In the genomic region with DNA sequence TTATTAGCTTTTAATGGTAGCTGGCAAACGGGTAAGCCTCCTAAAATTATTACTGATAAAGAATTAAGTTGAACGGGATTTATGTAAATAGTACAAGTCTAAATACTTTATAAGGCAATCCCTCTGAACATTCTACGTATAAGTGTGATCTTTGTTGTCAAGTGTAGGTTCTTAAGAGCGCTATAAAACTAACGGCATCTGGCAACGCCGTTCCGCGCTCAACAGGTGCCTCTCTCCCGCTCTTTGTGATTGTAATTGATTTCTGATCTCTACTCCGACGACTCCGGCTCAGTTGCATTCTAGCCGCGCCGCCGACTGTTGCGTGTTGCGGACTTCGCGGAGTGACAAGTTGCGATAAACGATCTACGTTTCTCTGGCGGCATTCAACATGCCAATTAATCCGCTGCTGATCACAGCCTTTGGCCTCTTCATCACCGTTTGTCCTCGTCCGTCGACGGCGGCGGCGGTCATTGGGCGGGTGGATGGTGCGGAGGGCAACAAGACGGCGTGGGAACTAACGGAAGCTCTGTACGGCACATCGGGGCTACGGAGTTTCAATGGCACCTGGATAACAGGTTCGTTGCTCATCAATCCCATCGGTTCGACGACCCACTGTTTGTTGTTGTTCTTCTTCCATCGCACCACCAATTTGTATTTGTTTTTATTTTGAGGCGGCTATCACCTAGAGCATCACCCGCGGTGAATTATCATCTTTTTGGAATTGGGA, we compare ENCODE assay signal across 3 fruit fly cellular contexts.
TF ChIP-seq lines count a peak whose summit lies in the region.

A gene (plus strand): TSS at position 305 of the 727 bp plus-strand sequence.

TF ChIP-seq in whole organism, adult, 20 proteins besides CTCF, POLR2A, EP300 and RAD21 (continued from another document):
- peak; percentile 11 for TF ChIP-seq Hr96 (GFP tag; optimal IDR thresholded peaks at IDR 0.05; lab: Kevin White, UChicago)
- TF ChIP-seq ovo (GFP tag; optimal IDR thresholded peaks at IDR 0.05; lab: Kevin White, UChicago), result no peak
- TF ChIP-seq kay (GFP tag; lab: Kevin White, UChicago; ENCODE audit: borderline replicate concordance), result no peak
- no peak for TF ChIP-seq cic (GFP tag; optimal IDR thresholded peaks at IDR 0.05; lab: Kevin White, UChicago)

TF ChIP-seq in whole organism, embryonic, 481 proteins besides CTCF, POLR2A, EP300 and RAD21 (continued from another document and continues in another):
- TF ChIP-seq CG30431 (GFP tag; optimal IDR thresholded peaks at IDR 0.05; lab: Kevin White, UChicago) (no peak), stwl (tag; optimal IDR thresholded peaks at IDR 0.05; lab: Kevin White, UChicago) (peak; percentile 24), tx (GFP tag; optimal IDR thresholded peaks at IDR 0.05; lab: Kevin White, UChicago) (no peak), ash1 (GFP tag; optimal IDR thresholded peaks at IDR 0.05; lab: Kevin White, UChicago) (no peak), Hmr (GFP tag; optimal IDR thresholded peaks at IDR 0.05; lab: Kevin White, UChicago) (no peak), gem (tag; optimal IDR thresholded peaks at IDR 0.05; lab: Kevin White, UChicago) (no peak), Med (GFP tag; lab: Kevin White, UChicago) (peak; percentile 73), CG17612 (GFP tag; IDR thresholded peaks at IDR 0.05; lab: Robert Waterston, UW) (no peak), CG3281 (GFP tag; optimal IDR thresholded peaks at IDR 0.05; lab: Kevin White, UChicago) (no peak), sima (GFP tag; optimal IDR thresholded peaks at IDR 0.05; lab: Kevin White, UChicago) (no peak), YL-1 (GFP tag; optimal IDR thresholded peaks at IDR 0.05; lab: Kevin White, UChicago) (no peak), Dp (GFP tag; optimal IDR thresholded peaks at IDR 0.05; lab: Kevin White, UChicago) (no peak), D (optimal IDR thresholded peaks at IDR 0.05; lab: Kevin White, UChicago) (no peak), D (GFP tag; optimal IDR thresholded peaks at IDR 0.05; lab: Kevin White, UChicago) (no peak), CG13424 (tag; optimal IDR thresholded peaks at IDR 0.05; lab: Kevin White, UChicago) (peak; percentile 3), CG34422 (GFP tag; IDR thresholded peaks at IDR 0.05; lab: Robert Waterston, UW) (no peak), CG2202 (tag; optimal IDR thresholded peaks at IDR 0.05; lab: Kevin White, UChicago) (no peak), CG15601 (tag; optimal IDR thresholded peaks at IDR 0.05; lab: Kevin White, UChicago) (no peak), CG5245 (GFP tag; optimal IDR thresholded peaks at IDR 0.05; lab: Kevin White, UChicago) (no peak), nmo (GFP tag; optimal IDR thresholded peaks at IDR 0.05; lab: Kevin White, UChicago) (no peak), CG9437 (GFP tag; optimal IDR thresholded peaks at IDR 0.05; lab: Kevin White, UChicago) (no peak), Mad (GFP tag; optimal IDR thresholded peaks at IDR 0.05; lab: Kevin White, UChicago) (no peak), CG32767 (GFP tag; IDR thresholded peaks at IDR 0.05; lab: Robert Waterston, UW) (no peak), Ets97D (GFP tag; optimal IDR thresholded peaks at IDR 0.05; lab: Kevin White, UChicago) (no peak), CG11504 (tag; optimal IDR thresholded peaks at IDR 0.05; lab: Kevin White, UChicago) (no peak), CG13296 (GFP tag; optimal IDR thresholded peaks at IDR 0.05; lab: Kevin White, UChicago) (no peak), dmrt11E (tag; optimal IDR thresholded peaks at IDR 0.05; lab: Kevin White, UChicago) (no peak), pfk (GFP tag; optimal IDR thresholded peaks at IDR 0.05; lab: Kevin White, UChicago) (no peak), CG14441 (GFP tag; IDR thresholded peaks at IDR 0.05; lab: Robert Waterston, UW) (no peak), Sox102F (GFP tag; optimal IDR thresholded peaks at IDR 0.05; lab: Kevin White, UChicago) (no peak), CG6689 (GFP tag; IDR thresholded peaks at IDR 0.05; lab: Robert Waterston, UW) (no peak), CG17186 (GFP tag; optimal IDR thresholded peaks at IDR 0.05; lab: Kevin White, UChicago) (no peak), CG16779 (GFP tag; IDR thresholded peaks at IDR 0.05; lab: Robert Waterston, UW) (no peak), Gug (GFP tag; IDR thresholded peaks at IDR 0.05; lab: Robert Waterston, UW) (no peak), Ssrp (tag; optimal IDR thresholded peaks at IDR 0.05; lab: Kevin White, UChicago) (no peak), wek (GFP tag; optimal IDR thresholded peaks at IDR 0.05; lab: Kevin White, UChicago) (no peak), CG12104 (GFP tag; optimal IDR thresholded peaks at IDR 0.05; lab: Kevin White, UChicago) (no peak), CG11085 (GFP tag; IDR thresholded peaks at IDR 0.05; lab: Robert Waterston, UW) (no peak), Fer1 (GFP tag; optimal IDR thresholded peaks at IDR 0.05; lab: Kevin White, UChicago) (no peak), grau (tag; optimal IDR thresholded peaks at IDR 0.05; lab: Kevin White, UChicago) (no peak), CG4424 (GFP tag; optimal IDR thresholded peaks at IDR 0.05; lab: Kevin White, UChicago) (peak; percentile 4), ci (GFP tag; IDR thresholded peaks at IDR 0.05; lab: Robert Waterston, UW) (peak; percentile 39; the same call in 2 of the 3 replicates), Neu2 (GFP tag; optimal IDR thresholded peaks at IDR 0.05; lab: Kevin White, UChicago; ENCODE audit: borderline replicate concordance) (no peak), BEAF-32 (GFP tag; optimal IDR thresholded peaks at IDR 0.05; lab: Kevin White, UChicago) (no peak), Eip74EF (GFP tag; optimal IDR thresholded peaks at IDR 0.05; lab: Kevin White, UChicago) (no peak), Hand (GFP tag; optimal IDR thresholded peaks at IDR 0.05; lab: Kevin White, UChicago) (no peak), Dip3 (GFP tag; optimal IDR thresholded peaks at IDR 0.05; lab: Kevin White, UChicago) (no peak), CG3726 (GFP tag; IDR thresholded peaks at IDR 0.05; lab: Robert Waterston, UW) (no peak), CG12769 (tag; optimal IDR thresholded peaks at IDR 0.05; lab: Kevin White, UChicago) (no peak), jing (GFP tag; optimal IDR thresholded peaks at IDR 0.05; lab: Kevin White, UChicago) (no peak), CG6813 (GFP tag; optimal IDR thresholded peaks at IDR 0.05; lab: Kevin White, UChicago) (no peak), Aef1 (GFP tag; IDR thresholded peaks at IDR 0.05; lab: Robert Waterston, UW) (no peak), CG1792 (GFP tag; optimal IDR thresholded peaks at IDR 0.05; lab: Kevin White, UChicago) (no peak), bbx (GFP tag; IDR thresholded peaks at IDR 0.05; lab: Robert Waterston, UW; ENCODE audit: partially characterized antibody) (0 out of 2 replicates have a peak, but pooled peaks have one; percentile 23), CG17359 (tag; optimal IDR thresholded peaks at IDR 0.05; lab: Kevin White, UChicago) (no peak), CG13624 (GFP tag; optimal IDR thresholded peaks at IDR 0.05; lab: Kevin White, UChicago) (no peak), CG33213 (GFP tag; optimal IDR thresholded peaks at IDR 0.05; lab: Kevin White, UChicago) (no peak), Ravus (GFP tag; IDR thresholded peaks at IDR 0.05; lab: Robert Waterston, UW) (no peak), gcm (GFP tag; optimal IDR thresholded peaks at IDR 0.05; lab: Kevin White, UChicago) (no peak), CG4360 (GFP tag; IDR thresholded peaks at IDR 0.05; lab: Robert Waterston, UW) (no peak), Fer3 (tag; optimal IDR thresholded peaks at IDR 0.05; lab: Kevin White, UChicago) (no peak), run (tag; optimal IDR thresholded peaks at IDR 0.05; lab: Kevin White, UChicago) (no peak), CG8359 (GFP tag; optimal IDR thresholded peaks at IDR 0.05; lab: Kevin White, UChicago; ENCODE audit: borderline replicate concordance) (no peak)

TF ChIP-seq in whole organism, prepupa, 60 proteins besides CTCF, POLR2A, EP300 and RAD21 (continued from another document):
- TF ChIP-seq CG6163 (GFP tag; IDR thresholded peaks at IDR 0.05; lab: Robert Waterston, UW) (0 out of 3 replicates have a peak, but pooled peaks have one; percentile 25), CG4318 (GFP tag; optimal IDR thresholded peaks at IDR 0.05; lab: Kevin White, UChicago) (no peak), CG8632 (GFP tag; optimal IDR thresholded peaks at IDR 0.05; lab: Kevin White, UChicago) (no peak), topi (GFP tag; optimal IDR thresholded peaks at IDR 0.05; lab: Kevin White, UChicago) (no peak), CG11762 (GFP tag; optimal IDR thresholded peaks at IDR 0.05; lab: Kevin White, UChicago; ENCODE audit: insufficient read depth) (no peak), acj6 (GFP tag; optimal IDR thresholded peaks at IDR 0.05; lab: Kevin White, UChicago) (no peak), vri (GFP tag; optimal IDR thresholded peaks at IDR 0.05; lab: Kevin White, UChicago) (no peak), svp (GFP tag; lab: Kevin White, UChicago) (peak; percentile 97), CG7368 (GFP tag; optimal IDR thresholded peaks at IDR 0.05; lab: Kevin White, UChicago) (no peak), eg (GFP tag; IDR thresholded peaks at IDR 0.05; lab: Robert Waterston, UW) (peak; percentile 61; the same call in 2 of the 3 replicates), CG6792 (GFP tag; optimal IDR thresholded peaks at IDR 0.05; lab: Kevin White, UChicago) (no peak), CG1621 (tag; optimal IDR thresholded peaks at IDR 0.05; lab: Kevin White, UChicago) (peak; percentile 96), Eip75B (GFP tag; optimal IDR thresholded peaks at IDR 0.05; lab: Kevin White, UChicago) (no peak), lz (GFP tag; optimal IDR thresholded peaks at IDR 0.05; lab: Kevin White, UChicago) (peak; percentile 6), Smox (GFP tag; optimal IDR thresholded peaks at IDR 0.05; lab: Kevin White, UChicago) (no peak), esn (GFP tag; optimal IDR thresholded peaks at IDR 0.05; lab: Kevin White, UChicago) (no peak), CG6276 (GFP tag; optimal IDR thresholded peaks at IDR 0.05; lab: Kevin White, UChicago) (no peak), CG32006 (GFP tag; optimal IDR thresholded peaks at IDR 0.05; lab: Kevin White, UChicago) (no peak), CG3919 (GFP tag; optimal IDR thresholded peaks at IDR 0.05; lab: Kevin White, UChicago) (peak; percentile 29), pdm3 (GFP tag; optimal IDR thresholded peaks at IDR 0.05; lab: Kevin White, UChicago) (no peak), ss (GFP tag; optimal IDR thresholded peaks at IDR 0.05; lab: Kevin White, UChicago) (peak in 1 of 2 experiments; percentile 46), Eip78C (GFP tag; lab: Kevin White, UChicago) (peak; percentile 46), salr (GFP tag; optimal IDR thresholded peaks at IDR 0.05; lab: Kevin White, UChicago) (no peak)
